Worm (Caenorhabditis elegans): ENCODE results near the gene cogc-2.

The cogc-2 gene

ce11 chrIV:7075063-7075462, 35.7 kb upstream of the cogc-2 start, which contains the start of gene srg-50:
Gene srg-50, minus strand, starts transcription at chrIV:7075163.
- TF ChIP-seq ceh-30 (tag; optimal IDR thresholded peaks at IDR 0.05) = no peak
- no peak for TF ChIP-seq fkh-10 (GFP tag; optimal IDR thresholded peaks at IDR 0.05)
- TF ChIP-seq ref-2 (tag; optimal IDR thresholded peaks at IDR 0.05) = no peak
- TF ChIP-seq lin-11 (tag; optimal IDR thresholded peaks at IDR 0.05) = no peak
- no peak for TF ChIP-seq ceh-45 (GFP tag; IDR thresholded peaks at IDR 0.05)
- no peak for TF ChIP-seq ceh-6 (GFP tag; optimal IDR thresholded peaks at IDR 0.05)
- TF ChIP-seq T23F11.4 (GFP tag; optimal IDR thresholded peaks at IDR 0.05) = no peak
- no peak for TF ChIP-seq K09A11.1 (tag; optimal IDR thresholded peaks at IDR 0.05; ENCODE audit: insufficient read depth)
- TF ChIP-seq ets-4 (tag; optimal IDR thresholded peaks at IDR 0.05) = no peak
- no peak for TF ChIP-seq Y22D7AL.16 (tag; optimal IDR thresholded peaks at IDR 0.05)
- TF ChIP-seq dmd-4 (tag; optimal IDR thresholded peaks at IDR 0.05; ENCODE audit: borderline replicate concordance) = no peak
- no peak for TF ChIP-seq nfya-1 (tag; optimal IDR thresholded peaks at IDR 0.05)
- TF ChIP-seq pha-2 (tag; optimal IDR thresholded peaks at IDR 0.05) = no peak
- no peak for TF ChIP-seq C38D4.7 (GFP tag; optimal IDR thresholded peaks at IDR 0.05)
- no peak for TF ChIP-seq ceh-14 (tag; optimal IDR thresholded peaks at IDR 0.05)
- no peak for TF ChIP-seq K02D7.2 (tag; optimal IDR thresholded peaks at IDR 0.05)
- TF ChIP-seq odd-2 (tag; optimal IDR thresholded peaks at IDR 0.05) = no peak

ce11 chrIV:7072110-7072509, 32.7 kb upstream of the cogc-2 start, which contains the start of gene srg-48:
Gene srg-48, plus strand, starts transcription at chrIV:7072410.
- TF ChIP-seq hlh-15 (tag; optimal IDR thresholded peaks at IDR 0.05) (no peak), ceh-19 (GFP tag; optimal IDR thresholded peaks at IDR 0.05) (no peak), ceh-14 (tag; optimal IDR thresholded peaks at IDR 0.05) (no peak), K09A11.1 (tag; optimal IDR thresholded peaks at IDR 0.05; ENCODE audit: insufficient read depth) (no peak), che-1 (tag; optimal IDR thresholded peaks at IDR 0.05) (no peak), elt-2 (tag; optimal IDR thresholded peaks at IDR 0.05) (no peak), hlh-8 (tag; optimal IDR thresholded peaks at IDR 0.05) (no peak), ahr-1 (tag; optimal IDR thresholded peaks at IDR 0.05) (no peak), pha-4 (tag; optimal IDR thresholded peaks at IDR 0.05) (no peak)

DNA sequence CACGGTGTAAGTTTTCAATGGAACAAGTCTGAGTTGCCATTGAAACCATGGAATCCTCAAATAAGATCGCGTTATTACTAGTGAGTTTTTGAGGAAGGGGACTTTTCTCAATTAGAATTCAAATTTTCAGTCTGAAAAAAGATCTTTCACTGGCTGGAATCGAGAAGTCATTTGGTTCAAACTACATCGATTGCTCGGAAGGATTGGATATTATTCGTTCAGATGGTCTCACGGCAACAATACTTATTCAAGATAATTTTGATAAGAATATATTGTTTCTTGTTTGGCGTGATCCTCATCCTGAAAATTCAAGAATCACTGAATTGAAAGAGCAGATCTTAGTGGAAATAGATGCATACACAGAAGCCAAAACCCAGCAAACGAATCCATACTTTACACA, 28.1 kb upstream of the cogc-2 start:
- TF ChIP-seq pqm-1 (tag; optimal IDR thresholded peaks at IDR 0.05) = no peak
- TF ChIP-seq elt-4 (tag; optimal IDR thresholded peaks at IDR 0.05) = no peak
- no peak for TF ChIP-seq ztf-16 (tag; optimal IDR thresholded peaks at IDR 0.05)
- no peak for TF ChIP-seq che-1 (tag; optimal IDR thresholded peaks at IDR 0.05)
- no peak for TF ChIP-seq ceh-24 (tag; optimal IDR thresholded peaks at IDR 0.05)
- TF ChIP-seq ahr-1 (tag; optimal IDR thresholded peaks at IDR 0.05) = no peak
- no peak for TF ChIP-seq hlh-15 (tag; optimal IDR thresholded peaks at IDR 0.05)
- no peak for TF ChIP-seq sdc-2 (tag; optimal IDR thresholded peaks at IDR 0.05)
- no peak for TF ChIP-seq ceh-14 (tag; optimal IDR thresholded peaks at IDR 0.05)

DNA sequence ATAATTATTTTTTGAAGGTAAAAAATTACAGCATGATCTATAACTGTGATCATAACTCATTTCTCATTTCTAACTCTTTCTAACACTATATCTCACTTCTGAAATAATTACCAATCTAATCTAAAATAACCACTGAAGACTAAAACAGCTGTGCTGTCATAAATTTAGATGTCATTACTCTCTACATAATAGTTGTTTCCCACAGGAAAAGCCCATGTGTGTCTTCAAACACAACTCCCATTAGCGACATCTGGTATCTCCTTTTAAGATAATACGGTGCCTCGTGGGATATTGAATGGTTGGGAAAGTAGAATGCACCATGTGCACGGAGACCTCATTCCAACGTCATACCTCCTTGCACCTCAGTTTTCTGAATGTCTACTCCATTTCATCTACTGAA, 25.6 kb upstream of the cogc-2 start, which contains the start of gene Y43B11AL.1:
Gene Y43B11AL.1 (plus strand): TSS at position 301 of the 400 bp plus-strand sequence.
- TF ChIP-seq dmd-4 (tag; optimal IDR thresholded peaks at IDR 0.05; ENCODE audit: borderline replicate concordance) (no peak), pqm-1 (tag; optimal IDR thresholded peaks at IDR 0.05) (no peak), K09A11.1 (tag; optimal IDR thresholded peaks at IDR 0.05; ENCODE audit: insufficient read depth) (no peak)

ce11 chrIV:7062697-7063096, 23.3 kb upstream of the cogc-2 start:
- no peak for TF ChIP-seq ceh-34 (tag; optimal IDR thresholded peaks at IDR 0.05)
- TF ChIP-seq C08G9.2 (tag; optimal IDR thresholded peaks at IDR 0.05) = no peak
- TF ChIP-seq elt-4 (tag; optimal IDR thresholded peaks at IDR 0.05) = no peak
- TF ChIP-seq pros-1 (tag; optimal IDR thresholded peaks at IDR 0.05) = no peak
- no peak for TF ChIP-seq ceh-45 (GFP tag; IDR thresholded peaks at IDR 0.05)
- no peak for TF ChIP-seq ztf-16 (tag; optimal IDR thresholded peaks at IDR 0.05)
- TF ChIP-seq gmeb-2 (tag; optimal IDR thresholded peaks at IDR 0.05) = no peak
- TF ChIP-seq pha-2 (tag; optimal IDR thresholded peaks at IDR 0.05) = no peak
- no peak for TF ChIP-seq pha-4 (tag; optimal IDR thresholded peaks at IDR 0.05)
- no peak for TF ChIP-seq npax-4 (tag; optimal IDR thresholded peaks at IDR 0.05)
- no peak for TF ChIP-seq sox-2 (GFP tag; IDR thresholded peaks at IDR 0.05)
